Worm (Caenorhabditis elegans) whole organism, early embryonic: ENCODE results near the gene abl-1.

Experiments used
- B0310.2 ChIP-seq: sonication (generic microtip); optimal IDR thresholded peaks from 2 replicates; lab custom pipeline; 2016; ENCODE audit warnings: mild to moderate bottlenecking, missing genetic modification characterization, missing compliant biosample characterization
- F13C5.2 ChIP-seq: sonication (generic microtip); optimal IDR thresholded peaks from 2 replicates; lab custom pipeline; 2017; ENCODE audit warnings: mild to moderate bottlenecking, missing genetic modification characterization, inconsistent platforms, missing compliant biosample characterization
- aly-1 ChIP-seq: sonication (generic microtip); optimal IDR thresholded peaks from 2 replicates; lab custom pipeline; 2016; ENCODE audit warnings: missing genetic modification characterization, missing compliant biosample characterization
- ama-1 ChIP-seq: fragments of 150-350 bp; optimal IDR thresholded peaks from 2 replicates; lab custom pipeline; 2014
- ets-7 ChIP-seq: sonication (generic microtip); optimal IDR thresholded peaks from 2 replicates; lab custom pipeline; 2016; ENCODE audit warnings: missing genotype, missing genetic modification characterization, missing compliant biosample characterization
- flt-1 ChIP-seq: fragments of 200-800 bp; sonication (Bioruptor generic); IDR thresholded peaks from 2 replicates; pipeline ENCODE4 v1.3.6; 2022; ENCODE audit warnings: missing genetic modification characterization, missing compliant biosample characterization
- hmbx-1 ChIP-seq: sonication (generic microtip); optimal IDR thresholded peaks from 2 replicates; lab custom pipeline; 2016; ENCODE audit warnings: mild to moderate bottlenecking, missing genetic modification characterization, missing compliant biosample characterization
- hnd-1 ChIP-seq: sonication (generic microtip); optimal IDR thresholded peaks from 2 replicates; lab custom pipeline; 2016; ENCODE audit warnings: missing genetic modification characterization, missing compliant biosample characterization
- tbx-11 ChIP-seq: fragments of 200-800 bp; sonication (Bioruptor generic); IDR thresholded peaks from 2 replicates; pipeline ENCODE4 v1.3.6; 2022; ENCODE audit warnings: missing genetic modification characterization, missing compliant biosample characterization
- tra-4 ChIP-seq: sonication (generic microtip); optimal IDR thresholded peaks from 2 replicates; lab custom pipeline; 2017; ENCODE audit warnings: missing genetic modification characterization, missing compliant biosample characterization

DNA sequence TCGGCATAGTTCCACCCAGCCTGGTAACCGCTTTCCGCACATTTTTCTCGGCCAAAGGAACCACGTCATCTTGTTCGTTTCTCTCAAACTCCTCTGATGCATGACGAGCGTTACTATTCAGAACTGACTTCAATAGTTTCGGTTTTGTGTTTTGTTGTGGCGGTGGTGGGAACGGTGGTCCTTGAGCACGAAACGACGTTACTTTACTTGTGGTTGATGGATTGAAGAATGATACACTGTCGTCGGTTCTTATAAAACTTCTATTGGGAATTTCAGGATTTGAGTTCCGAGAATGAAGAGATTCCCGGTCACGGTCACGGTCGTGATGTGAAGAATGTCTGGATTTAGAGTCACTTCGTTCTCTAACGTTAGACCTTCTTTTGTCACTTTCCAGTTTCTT is 14.1 kb downstream of the abl-1 start:
- TF ChIP-seq F13C5.2 (no peak), ama-1 (lab: Kevin White, UChicago) (no peak), ets-7 (no peak), hmbx-1 (tag; lab: Kevin White, UChicago) (no peak), aly-1 (tag; lab: Kevin White, UChicago) (no peak), tbx-11 (GFP tag; lab: Robert Waterston, UW) (no peak), hnd-1 (tag; lab: Kevin White, UChicago) (no peak), B0310.2 (tag; lab: Kevin White, UChicago) (no peak), tra-4 (tag; lab: Kevin White, UChicago) (no peak), flt-1 (GFP tag; lab: Robert Waterston, UW) (no peak)
